Fruit fly (Drosophila melanogaster): ENCODE results near the gene Or1a.

Or1a gene

DNA sequence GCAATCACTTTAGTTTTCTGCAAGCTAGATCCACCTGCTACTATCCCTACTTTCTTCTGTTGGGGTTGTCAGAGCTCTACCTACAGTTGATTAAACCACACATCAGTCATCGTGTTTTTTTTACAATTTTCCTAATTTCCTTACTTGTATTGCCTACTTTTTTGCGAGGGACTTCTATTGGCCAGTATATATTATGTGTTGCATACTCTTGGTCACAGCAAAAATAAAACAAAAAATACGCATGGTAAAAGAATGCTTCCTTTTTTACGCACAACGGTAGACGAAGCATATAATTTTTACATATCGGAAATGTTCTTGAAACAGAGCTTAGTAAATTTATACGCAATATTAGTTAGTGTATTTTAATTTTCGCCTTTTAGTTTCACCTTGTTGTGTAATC lies 46.5 kb downstream of the Or1a start (continued):
- TF ChIP-seq pita (GFP tag; optimal IDR thresholded peaks at IDR 0.05): peak; percentile 16
- no peak for TF ChIP-seq CG12104 (GFP tag; optimal IDR thresholded peaks at IDR 0.05)
- no peak for TF ChIP-seq CG7271 (tag; optimal IDR thresholded peaks at IDR 0.05)
- TF ChIP-seq CG17568 (GFP tag; optimal IDR thresholded peaks at IDR 0.05): no peak
- no peak for TF ChIP-seq CG9797 (GFP tag; optimal IDR thresholded peaks at IDR 0.05)
- TF ChIP-seq CG33213 (GFP tag; optimal IDR thresholded peaks at IDR 0.05): no peak
- TF ChIP-seq NK7.1 (GFP tag; optimal IDR thresholded peaks at IDR 0.05): no peak
- TF ChIP-seq pum (GFP tag; optimal IDR thresholded peaks at IDR 0.05): no peak
- TF ChIP-seq otp (GFP tag; IDR thresholded peaks at IDR 0.05): no peak
- TF ChIP-seq CG3995 (GFP tag; optimal IDR thresholded peaks at IDR 0.05): no peak
- no peak for TF ChIP-seq corto (GFP tag; optimal IDR thresholded peaks at IDR 0.05)
- no peak for TF ChIP-seq chinmo (GFP tag; IDR thresholded peaks at IDR 0.05; ENCODE audit: partially characterized antibody)
- TF ChIP-seq Pdp1 (GFP tag; optimal IDR thresholded peaks at IDR 0.05): no peak
- no peak for TF ChIP-seq dimm (GFP tag; IDR thresholded peaks at IDR 0.05)
- no peak for TF ChIP-seq CG6175 (GFP tag; IDR thresholded peaks at IDR 0.05)
- TF ChIP-seq CG7987 (GFP tag; optimal IDR thresholded peaks at IDR 0.05): no peak
- no peak for TF ChIP-seq tna (GFP tag; IDR thresholded peaks at IDR 0.05; ENCODE audit: partially characterized antibody)
- TF ChIP-seq CG11723 (GFP tag; optimal IDR thresholded peaks at IDR 0.05): no peak
- TF ChIP-seq amos (GFP tag; IDR thresholded peaks at IDR 0.05; ENCODE audit: partially characterized antibody): peak; percentile 11; the same call in 1 of the 2 replicates
- no peak for TF ChIP-seq hkb (optimal IDR thresholded peaks at IDR 0.05)
- TF ChIP-seq hkb (GFP tag; IDR thresholded peaks at IDR 0.05): no peak
- TF ChIP-seq ken (GFP tag; IDR thresholded peaks at IDR 0.05): no peak
- no peak for TF ChIP-seq CG9817 (tag; optimal IDR thresholded peaks at IDR 0.05)
- no peak for TF ChIP-seq CG10321 (GFP tag; IDR thresholded peaks at IDR 0.05)
- TF ChIP-seq CG12659 (GFP tag; optimal IDR thresholded peaks at IDR 0.05): no peak
- TF ChIP-seq CG31441 (GFP tag; IDR thresholded peaks at IDR 0.05): no peak
- peak; percentile 67 for TF ChIP-seq nom (GFP tag; optimal IDR thresholded peaks at IDR 0.05)
- TF ChIP-seq Jarid2 (GFP tag; optimal IDR thresholded peaks at IDR 0.05): no peak
- TF ChIP-seq CG33557 (GFP tag; optimal IDR thresholded peaks at IDR 0.05): no peak
- no peak for TF ChIP-seq Lpt (GFP tag; optimal IDR thresholded peaks at IDR 0.05)
- no peak for TF ChIP-seq gem (tag; optimal IDR thresholded peaks at IDR 0.05)
- TF ChIP-seq CG4328 (GFP tag; optimal IDR thresholded peaks at IDR 0.05): no peak
- no peak for TF ChIP-seq CG17361 (GFP tag; IDR thresholded peaks at IDR 0.05)
- no peak for TF ChIP-seq CG8478 (optimal IDR thresholded peaks at IDR 0.05)
- no peak for TF ChIP-seq gsb (GFP tag; IDR thresholded peaks at IDR 0.05)
- no peak for TF ChIP-seq az2 (GFP tag; optimal IDR thresholded peaks at IDR 0.05)
- TF ChIP-seq GATAe (GFP tag; conservative IDR thresholded peaks at IDR 0.05): no peak
- TF ChIP-seq unc-4 (GFP tag; IDR thresholded peaks at IDR 0.05; ENCODE audit: partially characterized antibody): no peak
- peak; percentile 52 for TF ChIP-seq Bgb (GFP tag; IDR thresholded peaks at IDR 0.05; ENCODE audit: partially characterized antibody)
- no peak for TF ChIP-seq CG16863 (GFP tag; optimal IDR thresholded peaks at IDR 0.05)
- TF ChIP-seq Trl (optimal IDR thresholded peaks at IDR 0.05): no peak
- no peak for TF ChIP-seq Trl (GFP tag; optimal IDR thresholded peaks at IDR 0.05)
- TF ChIP-seq Ets97D (GFP tag; optimal IDR thresholded peaks at IDR 0.05): no peak
- TF ChIP-seq CG13624 (GFP tag; optimal IDR thresholded peaks at IDR 0.05): no peak
